Worm (Caenorhabditis elegans) whole organism, mixed stage, embryonic: ENCODE data around the gene srh-40.

Experiments used
- blmp-1 ChIP-seq: fragments of 150-350 bp; optimal IDR thresholded peaks from 2 replicates; lab custom pipeline; 2014; ENCODE audit warnings: missing biosample characterization, missing genetic modification characterization
- ces-1 ChIP-seq: fragments of 150-350 bp; optimal IDR thresholded peaks from 2 replicates; lab custom pipeline; 2014; ENCODE audit warnings: missing biosample characterization, missing genetic modification reagents, missing genetic modification characterization
- elt-1 ChIP-seq: sonication (generic microtip); optimal IDR thresholded peaks from 2 replicates; lab custom pipeline; 2017; ENCODE audit warnings: missing genetic modification characterization, mild to moderate bottlenecking, missing compliant biosample characterization, antibody characterized with exemption, moderate library complexity, borderline replicate concordance; ENCODE audit not compliant: insufficient read depth
- elt-3 ChIP-seq: fragments of 150-350 bp; optimal IDR thresholded peaks from 2 replicates; lab custom pipeline; 2014; ENCODE audit warnings: missing biosample characterization, missing genetic modification characterization
- mls-2 ChIP-seq: sonication (generic microtip); optimal IDR thresholded peaks from 2 replicates; lab custom pipeline; 2016; ENCODE audit warnings: mild to moderate bottlenecking, missing genetic modification characterization, moderate library complexity, missing compliant biosample characterization
- nhr-12 ChIP-seq: fragments of 150-350 bp; optimal IDR thresholded peaks from 2 replicates; lab custom pipeline; 2014; ENCODE audit warnings: missing biosample characterization, missing genetic modification characterization
- unc-62 ChIP-seq: fragments of 150-350 bp; optimal IDR thresholded peaks from 2 replicates; lab custom pipeline; 2014; ENCODE audit warnings: missing biosample characterization, missing genetic modification reagents, missing genetic modification characterization

DNA sequence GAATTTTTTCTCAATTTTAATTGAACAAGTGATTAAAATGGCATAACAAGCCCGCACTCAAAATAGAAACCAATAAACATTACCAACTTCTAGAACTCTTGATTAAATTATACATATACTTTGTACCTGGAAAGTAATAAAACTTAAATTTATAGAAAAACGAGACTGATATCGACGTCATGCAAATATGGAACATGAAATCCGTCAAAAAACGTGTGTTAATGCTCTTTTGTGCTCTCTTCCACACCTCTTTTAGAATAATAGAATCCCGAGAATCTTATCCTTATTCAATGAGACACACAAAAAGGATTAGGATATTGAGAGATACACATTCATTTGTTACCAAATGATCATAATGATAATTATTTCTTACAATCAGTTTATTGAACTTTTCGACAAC is 43.3 kb downstream of the srh-40 start:
- TF ChIP-seq elt-3 (tag; lab: Kevin White, UChicago) (no peak), nhr-12 (tag; lab: Kevin White, UChicago) (no peak), blmp-1 (tag; lab: Kevin White, UChicago) (no peak), unc-62 (GFP tag; lab: Kevin White, UChicago) (no peak), elt-1 (tag; lab: Kevin White, UChicago) (no peak), mls-2 (tag; lab: Kevin White, UChicago) (no peak), ces-1 (no peak)
